Fruit fly (Drosophila melanogaster): ENCODE measurements around the gene dl.
A peak's percentile ranks its signal among the peaks of the same experiment; 100 is the strongest.

The dl gene

dm6 chr2L:17465915-17466677 lies 15.9 kb upstream of the dl start (continued):
- TF ChIP-seq CG15514 (GFP tag; optimal IDR thresholded peaks at IDR 0.05) (peak; percentile 54), CG10209 (GFP tag; optimal IDR thresholded peaks at IDR 0.05) (peak; percentile 73), slp2 (GFP tag; optimal IDR thresholded peaks at IDR 0.05) (peak; percentile 69), gcm2 (GFP tag; optimal IDR thresholded peaks at IDR 0.05) (no peak), Dp (GFP tag; optimal IDR thresholded peaks at IDR 0.05) (no peak), ase (GFP tag; IDR thresholded peaks at IDR 0.05) (peak; percentile 60), Gsc (GFP tag; IDR thresholded peaks at IDR 0.05) (no peak), CG6654 (GFP tag; optimal IDR thresholded peaks at IDR 0.05) (peak; percentile 61), CG12659 (GFP tag; optimal IDR thresholded peaks at IDR 0.05) (peak; percentile 72), Bdp1 (GFP tag; optimal IDR thresholded peaks at IDR 0.05) (peak; percentile 59), fru (optimal IDR thresholded peaks at IDR 0.05) (no peak), Fer2 (tag; optimal IDR thresholded peaks at IDR 0.05) (peak; percentile 43), ems (GFP tag; optimal IDR thresholded peaks at IDR 0.05) (peak; percentile 70), CG1024 (GFP tag; IDR thresholded peaks at IDR 0.05) (peak; percentile 75), oc (tag; optimal IDR thresholded peaks at IDR 0.05) (peak; percentile 85), chm (GFP tag; IDR thresholded peaks at IDR 0.05) (no peak), tna (GFP tag; IDR thresholded peaks at IDR 0.05; ENCODE audit: partially characterized antibody) (no peak), YL-1 (GFP tag; optimal IDR thresholded peaks at IDR 0.05) (no peak), CG9727 (GFP tag; optimal IDR thresholded peaks at IDR 0.05) (peak; percentile 81), CG9817 (tag; optimal IDR thresholded peaks at IDR 0.05) (peak; percentile 70), fd96Cb (tag; optimal IDR thresholded peaks at IDR 0.05) (peak; percentile 87), chn (GFP tag; optimal IDR thresholded peaks at IDR 0.05) (peak; percentile 60), chinmo (GFP tag; IDR thresholded peaks at IDR 0.05; ENCODE audit: partially characterized antibody) (no peak), CG34376 (GFP tag; optimal IDR thresholded peaks at IDR 0.05) (peak; percentile 30), corto (GFP tag; optimal IDR thresholded peaks at IDR 0.05) (no peak), Neu2 (GFP tag; optimal IDR thresholded peaks at IDR 0.05; ENCODE audit: borderline replicate concordance) (no peak), hbn (GFP tag; IDR thresholded peaks at IDR 0.05; ENCODE audit: partially characterized antibody) (no peak), CG34224 (GFP tag; IDR thresholded peaks at IDR 0.05; ENCODE audit: partially characterized antibody) (no peak), pan (optimal IDR thresholded peaks at IDR 0.05) (no peak), pan (GFP tag; optimal IDR thresholded peaks at IDR 0.05 in 1 of 2, IDR thresholded peaks at IDR 0.05 in 1 of 2) (peak in 1 of 2 experiments; percentile 74), CG6689 (GFP tag; IDR thresholded peaks at IDR 0.05) (peak; percentile 83), grau (tag; optimal IDR thresholded peaks at IDR 0.05) (peak; percentile 82), Sox100B (GFP tag; optimal IDR thresholded peaks at IDR 0.05) (peak; percentile 79), CG17568 (GFP tag; optimal IDR thresholded peaks at IDR 0.05) (peak; percentile 68), CG17912 (GFP tag; optimal IDR thresholded peaks at IDR 0.05) (peak; percentile 9), sna (GFP tag; IDR thresholded peaks at IDR 0.05; ENCODE audit: partially characterized antibody) (no peak), Oaz (GFP tag; IDR thresholded peaks at IDR 0.05) (peak; percentile 51; the same call in 1 of the 2 replicates), NFAT (GFP tag; IDR thresholded peaks at IDR 0.05) (peak; percentile 28; the same call in 1 of the 2 replicates), BEAF-32 (GFP tag; optimal IDR thresholded peaks at IDR 0.05) (no peak), Gug (GFP tag; IDR thresholded peaks at IDR 0.05) (peak; percentile 48; the same call in 1 of the 4 replicates), hth (optimal IDR thresholded peaks at IDR 0.05) (no peak), CG17802 (tag; optimal IDR thresholded peaks at IDR 0.05) (peak; percentile 43), fd3F (GFP tag; optimal IDR thresholded peaks at IDR 0.05) (peak; percentile 55), zen2 (GFP tag; IDR thresholded peaks at IDR 0.05; ENCODE audit: partially characterized antibody) (no peak), gce (GFP tag; IDR thresholded peaks at IDR 0.05) (peak; percentile 68; the same call in 2 of the 3 replicates), HLHmδ (GFP tag; optimal IDR thresholded peaks at IDR 0.05) (no peak), Chrac-16 (GFP tag; optimal IDR thresholded peaks at IDR 0.05) (peak; percentile 72), CG13624 (GFP tag; optimal IDR thresholded peaks at IDR 0.05) (peak; percentile 77), CG12299 (tag; optimal IDR thresholded peaks at IDR 0.05) (peak; percentile 71)
